Worm (Caenorhabditis elegans) whole organism, late embryonic: ENCODE data around the gene srbc-48.

Experiments
- ama-1 ChIP-seq: fragments of 150-350 bp; optimal IDR thresholded peaks from 2 replicates; lab custom pipeline; 2014
- eyg-1 ChIP-seq: sonication (generic microtip); optimal IDR thresholded peaks from 2 replicates; lab custom pipeline; 2016; ENCODE audit warnings: missing genotype, missing genetic modification characterization, missing compliant biosample characterization
- hlh-13 ChIP-seq: fragments of 200-800 bp; sonication (Bioruptor generic); optimal IDR thresholded peaks from 2 replicates; lab custom pipeline; 2018; ENCODE audit warnings: mild to moderate bottlenecking, missing genetic modification characterization, missing compliant biosample characterization
- hlh-8 ChIP-seq: sonication (generic microtip); optimal IDR thresholded peaks from 2 replicates; lab custom pipeline; 2016; ENCODE audit warnings: missing genotype, missing genetic modification characterization, missing compliant biosample characterization
- nfya-1 ChIP-seq: sonication (generic microtip); optimal IDR thresholded peaks from 2 replicates; lab custom pipeline; 2017; ENCODE audit warnings: missing genetic modification characterization, mild to moderate bottlenecking, missing compliant biosample characterization, antibody characterized with exemption, moderate library complexity
- unc-86 ChIP-seq: sonication (generic microtip); optimal IDR thresholded peaks from 2 replicates; lab custom pipeline; 2016; ENCODE audit warnings: missing genetic modification characterization, missing compliant biosample characterization

ce11 chrV:15793270-15793669 is 26.8 kb upstream of the srbc-48 start, which contains the start of gene T26E4.7:
- TF ChIP-seq nfya-1 (tag; lab: Kevin White, UChicago) (no peak), ama-1 (lab: Kevin White, UChicago) (no peak), hlh-8 (tag; lab: Kevin White, UChicago) (no peak), hlh-13 (GFP tag; lab: Kevin White, UChicago) (no peak), unc-86 (tag; lab: Kevin White, UChicago) (no peak), eyg-1 (tag; lab: Kevin White, UChicago) (no peak)
